Worm (Caenorhabditis elegans) whole organism, L3 larva: ENCODE measurements around the gene C30G4.2.

Experiments
- R02D3.7 ChIP-seq: fragments of 150-350 bp; optimal IDR thresholded peaks from 2 replicates; lab custom pipeline; 2014; ENCODE audit warnings: missing biosample characterization, missing genetic modification characterization
- ZK546.5 ChIP-seq: sonication (generic microtip); optimal IDR thresholded peaks from 2 replicates; lab custom pipeline; 2017; ENCODE audit warnings: missing biosample characterization, missing genetic modification characterization
- aly-2 ChIP-seq: fragments of 150-350 bp; optimal IDR thresholded peaks from 2 replicates; lab custom pipeline; 2014; ENCODE audit warnings: missing biosample characterization, missing genetic modification characterization
- ama-1 ChIP-seq: fragments of 150-350 bp; optimal IDR thresholded peaks from 2 replicates; lab custom pipeline; 2018
- ceh-16 ChIP-seq: sonication (generic microtip); optimal IDR thresholded peaks from 2 replicates; lab custom pipeline; 2017; ENCODE audit warnings: missing biosample characterization, missing genetic modification characterization
- ceh-28 ChIP-seq: fragments of 150-350 bp; optimal IDR thresholded peaks from 2 replicates; lab custom pipeline; 2014; ENCODE audit warnings: missing biosample characterization, missing genetic modification reagents, missing genetic modification characterization
- ceh-82 ChIP-seq: fragments of 150-350 bp; optimal IDR thresholded peaks from 2 replicates; lab custom pipeline; 2014; ENCODE audit warnings: missing biosample characterization, missing genetic modification characterization
- ceh-9 ChIP-seq: sonication (generic microtip); optimal IDR thresholded peaks from 2 replicates; lab custom pipeline; 2018; ENCODE audit warnings: missing biosample characterization, missing genetic modification characterization
- egl-27 ChIP-seq: sonication (generic microtip); optimal IDR thresholded peaks from 4 replicates; lab custom pipeline; 2017; ENCODE audit warnings: missing biosample characterization, missing genetic modification reagents, missing genetic modification characterization
- egl-5 ChIP-seq: fragments of 150-350 bp; optimal IDR thresholded peaks from 2 replicates; lab custom pipeline; 2017; ENCODE audit warnings: missing biosample characterization, missing genetic modification reagents, missing genetic modification characterization, inconsistent platforms
- elt-2 ChIP-seq: sonication (generic microtip); optimal IDR thresholded peaks from 2 replicates; lab custom pipeline; 2016; ENCODE audit warnings: missing genetic modification reagents, mild to moderate bottlenecking, missing genetic modification characterization, missing compliant biosample characterization
- elt-3 ChIP-seq, 3 experiments: fragments of 150-350 bp in 1 of 3; sonication (generic microtip) in 2 of 3; optimal IDR thresholded peaks; 2 replicates in 2 of 3; 4 replicates in 1 of 3; lab custom pipeline; 2014 to 2017; ENCODE audit warnings: missing biosample characterization in 3 of 3, missing genetic modification characterization in 3 of 3
- fkh-10 ChIP-seq: sonication (generic microtip); optimal IDR thresholded peaks from 2 replicates; lab custom pipeline; 2017; ENCODE audit warnings: missing biosample characterization, missing genetic modification reagents, missing genetic modification characterization
- fkh-2 ChIP-seq: fragments of 150-350 bp; optimal IDR thresholded peaks from 2 replicates; lab custom pipeline; 2014; ENCODE audit warnings: missing biosample characterization, missing genetic modification reagents, missing genetic modification characterization
- fos-1 ChIP-seq: fragments of 150-350 bp; optimal IDR thresholded peaks from 2 replicates; lab custom pipeline; 2014; ENCODE audit warnings: missing biosample characterization, missing genetic modification characterization
- hmg-11 ChIP-seq: sonication (generic microtip); optimal IDR thresholded peaks from 2 replicates; lab custom pipeline; 2016; ENCODE audit warnings: missing genetic modification characterization, missing compliant biosample characterization
- lin-15B ChIP-seq: fragments of 150-350 bp; optimal IDR thresholded peaks from 2 replicates; lab custom pipeline; 2014; ENCODE audit warnings: missing biosample characterization, missing genetic modification characterization
- lin-39 ChIP-seq: fragments of 150-350 bp; optimal IDR thresholded peaks from 2 replicates; lab custom pipeline; 2018; ENCODE audit warnings: missing biosample characterization, missing genetic modification reagents, missing genetic modification characterization
- mdl-1 ChIP-seq: fragments of 150-350 bp; optimal IDR thresholded peaks from 2 replicates; lab custom pipeline; 2014; ENCODE audit warnings: missing biosample characterization, missing genetic modification characterization
- mml-1 ChIP-seq: fragments of 150-350 bp; sonication (generic microtip); optimal IDR thresholded peaks from 3 replicates; lab custom pipeline; 2014; ENCODE audit warnings: missing biosample characterization, missing genetic modification characterization
- nfya-1 ChIP-seq: sonication (generic microtip); optimal IDR thresholded peaks from 2 replicates; lab custom pipeline; 2017; ENCODE audit warnings: missing genetic modification characterization, mild to moderate bottlenecking, missing compliant biosample characterization, antibody characterized with exemption, moderate library complexity; ENCODE audit not compliant: insufficient read depth
- nhr-11 ChIP-seq: fragments of 150-350 bp; optimal IDR thresholded peaks from 2 replicates; lab custom pipeline; 2014; ENCODE audit warnings: missing biosample characterization, missing genetic modification characterization
- nhr-12 ChIP-seq: fragments of 150-350 bp; optimal IDR thresholded peaks from 2 replicates; lab custom pipeline; 2014; ENCODE audit warnings: missing biosample characterization, missing genetic modification characterization
- nhr-23 ChIP-seq: fragments of 150-350 bp; optimal IDR thresholded peaks from 2 replicates; lab custom pipeline; 2014; ENCODE audit warnings: missing biosample characterization, missing genetic modification reagents, missing genetic modification characterization
- nhr-25 ChIP-seq: sonication (generic microtip); optimal IDR thresholded peaks from 2 replicates; lab custom pipeline; 2017; ENCODE audit warnings: missing biosample characterization, missing genetic modification characterization
- nhr-67 ChIP-seq: fragments of 150-350 bp; optimal IDR thresholded peaks from 2 replicates; lab custom pipeline; 2014; ENCODE audit warnings: missing biosample characterization, missing genetic modification characterization
- nhr-76 ChIP-seq: fragments of 150-350 bp; sonication (generic microtip); optimal IDR thresholded peaks from 5 replicates; lab custom pipeline; 2014; ENCODE audit warnings: missing biosample characterization, missing genetic modification characterization
- nhr-77 ChIP-seq: fragments of 150-350 bp; optimal IDR thresholded peaks from 2 replicates; lab custom pipeline; 2014; ENCODE audit warnings: missing biosample characterization, missing genetic modification characterization
- sea-2 ChIP-seq: fragments of 150-350 bp; sonication (generic microtip); optimal IDR thresholded peaks from 4 replicates; lab custom pipeline; 2014; ENCODE audit warnings: missing biosample characterization, missing genetic modification reagents, missing genetic modification characterization
- skn-1 ChIP-seq: fragments of 150-350 bp; optimal IDR thresholded peaks from 2 replicates; lab custom pipeline; 2014; ENCODE audit warnings: missing biosample characterization, missing genetic modification characterization
- snpc-4 ChIP-seq: fragments of 150-350 bp; optimal IDR thresholded peaks from 2 replicates; lab custom pipeline; 2014; ENCODE audit warnings: missing biosample characterization, missing genetic modification characterization
- tbx-2 ChIP-seq: sonication (generic microtip); optimal IDR thresholded peaks from 2 replicates; lab custom pipeline; 2016; ENCODE audit warnings: mild to moderate bottlenecking, missing genetic modification characterization, missing compliant biosample characterization
- unc-39 ChIP-seq: sonication (generic microtip); optimal IDR thresholded peaks from 4 replicates; lab custom pipeline; 2017; ENCODE audit warnings: missing biosample characterization, missing genetic modification characterization
- zag-1 ChIP-seq: fragments of 150-350 bp; optimal IDR thresholded peaks from 2 replicates; lab custom pipeline; 2014; ENCODE audit warnings: missing biosample characterization, missing genetic modification characterization
- ztf-11 ChIP-seq: fragments of 150-350 bp; optimal IDR thresholded peaks from 2 replicates; lab custom pipeline; 2014; ENCODE audit warnings: missing biosample characterization, missing genetic modification characterization
- ztf-4 ChIP-seq: fragments of 150-350 bp; optimal IDR thresholded peaks from 2 replicates; lab custom pipeline; 2014; ENCODE audit warnings: missing biosample characterization, missing genetic modification characterization

C30G4.2 gene

ce11 chrX:17054121-17054520 is 8.7 kb upstream of the C30G4.2 start:
- TF ChIP-seq lin-15B (peak; percentile 29), ceh-82 (tag; lab: Kevin White, UChicago) (no peak), tbx-2 (no peak), nhr-23 (peak; percentile 4)

- TF ChIP-seq ztf-11 (tag; lab: Kevin White, UChicago) (no peak), nhr-11 (peak; percentile 33), lin-39 (tag; lab: Kevin White, UChicago) (peak; percentile 46), nfya-1 (tag; lab: Kevin White, UChicago) (no peak), elt-3 (tag; optimal IDR thresholded peaks at IDR 0.05; lab: Kevin White, UChicago) (no peak), mml-1 (tag; lab: Kevin White, UChicago) (no peak), egl-5 (tag; lab: Kevin White, UChicago) (peak; percentile 48)
Measured at ce11 chrX:17042946-17043345, 2.5 kb downstream of the C30G4.2 start, which contains the start of gene F35B3.7. TSS of gene F35B3.7 (minus strand) at chrX:17043078.

ce11 chrX:17041571-17041970 is 3.9 kb downstream of the C30G4.2 start:
- TF ChIP-seq ceh-16 (tag; lab: Kevin White, UChicago) (no peak), tbx-2 (no peak), nhr-67 (tag; lab: Kevin White, UChicago) (no peak), lin-39 (tag; lab: Kevin White, UChicago) (no peak), zag-1 (tag; lab: Kevin White, UChicago) (no peak), ZK546.5 (no peak), fkh-10 (GFP tag; lab: Kevin White, UChicago) (no peak), ama-1 (lab: Kevin White, UChicago) (no peak), ztf-4 (tag; lab: Kevin White, UChicago) (no peak), egl-27 (tag; lab: Kevin White, UChicago) (no peak), elt-3 (tag; optimal IDR thresholded peaks at IDR 0.05; lab: Kevin White, UChicago) (no peak), ceh-28 (no peak), R02D3.7 (tag; lab: Kevin White, UChicago) (no peak), skn-1 (tag; lab: Kevin White, UChicago) (no peak), fkh-2 (no peak), aly-2 (no peak)

- TF ChIP-seq nhr-25 (tag; lab: Kevin White, UChicago) (peak; percentile 4), R02D3.7 (tag; lab: Kevin White, UChicago) (no peak), nhr-76 (tag; lab: Kevin White, UChicago) (no peak)
Measured at ce11 chrX:17038616-17039015, 6.8 kb downstream of the C30G4.2 start.

- TF ChIP-seq nhr-23 (peak; percentile 53), skn-1 (tag; lab: Kevin White, UChicago) (no peak)
Measured at ce11 chrX:17034773-17035172, 10.7 kb downstream of the C30G4.2 start.

ce11 chrX:17034193-17034592 is 11.2 kb downstream of the C30G4.2 start:
- no peak for TF ChIP-seq ceh-28
- TF ChIP-seq R02D3.7 (tag; lab: Kevin White, UChicago): no peak
- no peak for TF ChIP-seq tbx-2
- TF ChIP-seq nhr-23: peak; percentile 15
- peak; percentile 17 for TF ChIP-seq elt-2 (tag; lab: Kevin White, UChicago)
- TF ChIP-seq hmg-11 (tag; lab: Kevin White, UChicago): no peak

ce11 chrX:17030169-17030914 is 15.1 kb downstream of the C30G4.2 start, which contains the start of gene ptrn-1:
TSS of gene ptrn-1 (minus strand) at chrX:17030219.
- TF ChIP-seq ceh-9 (tag; lab: Kevin White, UChicago): no peak
- TF ChIP-seq ZK546.5: no peak
- peak; percentile 33 for TF ChIP-seq mdl-1 (tag; lab: Kevin White, UChicago)
- no peak for TF ChIP-seq nhr-11
- peak; percentile 75 for TF ChIP-seq snpc-4
- TF ChIP-seq egl-5 (tag; lab: Kevin White, UChicago): peak; percentile 3
- TF ChIP-seq sea-2 (GFP tag; lab: Kevin White, UChicago): no peak
- TF ChIP-seq nfya-1 (tag; lab: Kevin White, UChicago): peak; percentile 74
- no peak for TF ChIP-seq elt-3 (tag; optimal IDR thresholded peaks at IDR 0.05; lab: Kevin White, UChicago)
- peak; percentile 94 for TF ChIP-seq lin-39 (tag; lab: Kevin White, UChicago)
- TF ChIP-seq nhr-12 (tag; lab: Kevin White, UChicago): no peak
- TF ChIP-seq fkh-2: no peak
- peak; percentile 65 for TF ChIP-seq nhr-23
- TF ChIP-seq nhr-77 (tag; lab: Kevin White, UChicago): no peak
- TF ChIP-seq skn-1 (tag; lab: Kevin White, UChicago): peak; percentile 30
- TF ChIP-seq nhr-25 (tag; lab: Kevin White, UChicago): peak; percentile 46
- TF ChIP-seq mml-1 (tag; lab: Kevin White, UChicago): no peak
- TF ChIP-seq hmg-11 (tag; lab: Kevin White, UChicago): peak; percentile 87
- peak; percentile 21 for TF ChIP-seq ama-1 (lab: Kevin White, UChicago)
- TF ChIP-seq fos-1: no peak
- no peak for TF ChIP-seq ceh-16 (tag; lab: Kevin White, UChicago)
- TF ChIP-seq R02D3.7 (tag; lab: Kevin White, UChicago): no peak
- no peak for TF ChIP-seq tbx-2
- peak; percentile 55 for TF ChIP-seq elt-2 (tag; lab: Kevin White, UChicago)
- TF ChIP-seq ztf-4 (tag; lab: Kevin White, UChicago): no peak
- no peak for TF ChIP-seq zag-1 (tag; lab: Kevin White, UChicago)
- TF ChIP-seq ztf-11 (tag; lab: Kevin White, UChicago): no peak
- TF ChIP-seq unc-39 (tag; lab: Kevin White, UChicago): no peak
